Worm (Caenorhabditis elegans) whole organism, mixed stage, embryonic: ENCODE measurements around the gene rpb-2.

ENCODE experiments used
- bed-3 ChIP-seq: fragments of 200-800 bp; sonication (Bioruptor generic); optimal IDR thresholded peaks from 3 replicates; lab custom pipeline; 2018; ENCODE audit warnings: mild to moderate bottlenecking, missing genetic modification characterization, moderate library complexity, missing compliant biosample characterization
- blmp-1 ChIP-seq: fragments of 150-350 bp; optimal IDR thresholded peaks from 2 replicates; lab custom pipeline; 2014; ENCODE audit warnings: missing biosample characterization, missing genetic modification characterization
- ces-1 ChIP-seq: fragments of 150-350 bp; optimal IDR thresholded peaks from 2 replicates; lab custom pipeline; 2014; ENCODE audit warnings: missing biosample characterization, missing genetic modification reagents, missing genetic modification characterization
- elt-1 ChIP-seq: sonication (generic microtip); optimal IDR thresholded peaks from 2 replicates; lab custom pipeline; 2017; ENCODE audit warnings: missing genetic modification characterization, mild to moderate bottlenecking, missing compliant biosample characterization, antibody characterized with exemption, moderate library complexity, borderline replicate concordance; ENCODE audit not compliant: insufficient read depth
- elt-3 ChIP-seq: fragments of 150-350 bp; optimal IDR thresholded peaks from 2 replicates; lab custom pipeline; 2014; ENCODE audit warnings: missing biosample characterization, missing genetic modification characterization
- ham-2 ChIP-seq: fragments of 200-800 bp; sonication (Bioruptor generic); optimal IDR thresholded peaks from 2 replicates; lab custom pipeline; 2018; ENCODE audit warnings: mild to moderate bottlenecking, missing genetic modification characterization, missing compliant biosample characterization
- lin-13 ChIP-seq: fragments of 150-350 bp; optimal IDR thresholded peaks from 2 replicates; lab custom pipeline; 2014; ENCODE audit warnings: missing biosample characterization, missing genetic modification characterization
- mab-5 ChIP-seq: fragments of 150-350 bp; optimal IDR thresholded peaks from 2 replicates; lab custom pipeline; 2014; ENCODE audit warnings: missing biosample characterization, missing genetic modification characterization
- pha-4 ChIP-seq: fragments of 150-350 bp; optimal IDR thresholded peaks from 2 replicates; lab custom pipeline; 2018; ENCODE audit warnings: missing biosample characterization, missing genetic modification reagents, missing genetic modification characterization
- sem-2 ChIP-seq: fragments of 200-800 bp; sonication (Bioruptor generic); optimal IDR thresholded peaks from 2 replicates; lab custom pipeline; 2018; ENCODE audit warnings: mild to moderate bottlenecking, missing genetic modification characterization, missing compliant biosample characterization
- tbx-8 ChIP-seq: fragments of 200-800 bp; sonication (Bioruptor generic); optimal IDR thresholded peaks from 2 replicates; lab custom pipeline; 2018; ENCODE audit warnings: mild to moderate bottlenecking, missing genetic modification characterization, moderate library complexity, missing compliant biosample characterization
- unc-62 ChIP-seq: fragments of 150-350 bp; optimal IDR thresholded peaks from 2 replicates; lab custom pipeline; 2014; ENCODE audit warnings: missing biosample characterization, missing genetic modification reagents, missing genetic modification characterization
- zip-8 ChIP-seq: fragments of 150-350 bp; optimal IDR thresholded peaks from 2 replicates; lab custom pipeline; 2014; ENCODE audit warnings: missing biosample characterization, missing genetic modification characterization
- ztf-11 ChIP-seq: fragments of 150-350 bp; optimal IDR thresholded peaks from 2 replicates; lab custom pipeline; 2014; ENCODE audit warnings: missing biosample characterization, missing genetic modification characterization

DNA sequence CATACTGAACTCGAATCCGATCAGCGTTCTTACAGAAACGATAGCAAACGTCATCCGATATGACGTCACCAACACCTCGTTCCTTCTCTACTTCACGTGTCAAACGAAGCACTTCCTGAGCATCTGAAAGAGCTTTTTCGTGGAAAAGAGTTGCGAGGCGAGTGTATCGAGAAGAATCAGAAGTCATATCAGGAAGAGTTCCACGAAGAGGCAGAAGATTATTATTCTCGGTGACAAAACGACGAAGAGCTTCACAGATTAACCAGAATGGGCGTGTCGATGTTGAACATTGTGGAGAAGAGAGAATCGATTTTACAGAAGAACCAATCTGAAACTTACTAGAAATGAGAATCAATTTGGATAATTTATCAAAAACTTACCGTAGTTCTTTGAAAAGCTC, 20.5 kb upstream of the rpb-2 start:
- TF ChIP-seq elt-3 (tag; lab: Kevin White, UChicago) (no peak), ham-2 (GFP tag; lab: Kevin White, UChicago) (no peak), unc-62 (GFP tag; lab: Kevin White, UChicago) (no peak), elt-1 (tag; lab: Kevin White, UChicago) (no peak), bed-3 (no peak), zip-8 (tag; lab: Kevin White, UChicago) (no peak), pha-4 (tag; lab: Kevin White, UChicago) (no peak), ces-1 (GFP tag; lab: Kevin White, UChicago) (no peak), ztf-11 (tag; lab: Kevin White, UChicago) (no peak), sem-2 (GFP tag; lab: Kevin White, UChicago) (no peak), blmp-1 (tag; lab: Kevin White, UChicago) (no peak), lin-13 (tag; lab: Kevin White, UChicago) (no peak), tbx-8 (GFP tag; lab: Kevin White, UChicago) (no peak), mab-5 (tag; lab: Kevin White, UChicago) (no peak)
